Fruit fly (Drosophila melanogaster): ENCODE measurements around the gene mRpS18C.

- TF ChIP-seq psq (optimal IDR thresholded peaks at IDR 0.05) (no peak), ttk (optimal IDR thresholded peaks at IDR 0.05) (no peak), Myc (optimal IDR thresholded peaks at IDR 0.05) (no peak)
These were observed 43.3 kb downstream of the mRpS18C start for dm6 chr3R:30467062-30467461.

All from Kc167 (cell line).